Worm (Caenorhabditis elegans): Measurements from ENCODE around the gene Y97E10AR.3.

DNA sequence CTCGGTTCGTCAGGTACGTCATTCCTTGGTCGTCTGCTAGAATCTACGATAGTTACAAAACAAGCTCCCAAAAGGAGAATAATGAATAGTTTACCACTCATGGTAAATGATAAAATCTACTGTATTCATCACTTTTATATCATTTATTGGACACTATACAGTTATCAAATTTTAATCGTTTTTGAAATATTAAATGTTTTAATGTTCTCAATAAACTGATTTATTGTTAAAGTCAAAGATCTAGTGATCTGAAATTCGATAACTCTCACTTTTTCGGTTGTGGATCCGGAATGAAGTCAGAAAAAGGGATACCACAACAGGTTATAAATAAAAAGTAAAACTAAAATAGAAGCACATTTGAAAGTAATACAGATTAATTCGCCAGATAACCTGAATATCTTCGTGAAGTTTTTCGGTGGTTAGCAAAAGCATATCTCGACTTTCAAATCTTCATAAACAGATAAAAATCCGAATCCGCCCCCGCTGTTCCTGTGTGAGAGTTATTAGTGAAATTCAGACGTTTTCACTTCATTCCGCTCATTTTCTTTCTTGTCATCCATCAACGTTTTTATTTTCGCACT is 48.5 kb downstream of the Y97E10AR.3 start, which contains the start of the genes clec-217 and F26D11.2:
- TF ChIP-seq ama-1 (optimal IDR thresholded peaks at IDR 0.05) (no peak), sea-1 (GFP tag; conservative IDR thresholded peaks at IDR 0.05) (no peak), ceh-13 (GFP tag; optimal IDR thresholded peaks at IDR 0.05) (no peak), flt-1 (GFP tag; IDR thresholded peaks at IDR 0.05) (no peak), ets-7 (tag; optimal IDR thresholded peaks at IDR 0.05) (no peak), hmg-4 (GFP tag; optimal IDR thresholded peaks at IDR 0.05) (no peak)
